Worm (Caenorhabditis elegans) whole organism, early embryonic: ENCODE measurements around the gene C37C3.2.

ENCODE experiments used
- B0310.2 ChIP-seq: sonication (generic microtip); optimal IDR thresholded peaks from 2 replicates; lab custom pipeline; 2016; ENCODE audit warnings: mild to moderate bottlenecking, missing genetic modification characterization, missing compliant biosample characterization
- F13C5.2 ChIP-seq: sonication (generic microtip); optimal IDR thresholded peaks from 2 replicates; lab custom pipeline; 2017; ENCODE audit warnings: mild to moderate bottlenecking, missing genetic modification characterization, inconsistent platforms, missing compliant biosample characterization
- aly-1 ChIP-seq: sonication (generic microtip); optimal IDR thresholded peaks from 2 replicates; lab custom pipeline; 2016; ENCODE audit warnings: missing genetic modification characterization, missing compliant biosample characterization
- ama-1 ChIP-seq: fragments of 150-350 bp; optimal IDR thresholded peaks from 2 replicates; lab custom pipeline; 2014
- ceh-13 ChIP-seq: fragments of 200-800 bp; sonication (Bioruptor generic); optimal IDR thresholded peaks from 2 replicates; lab custom pipeline; 2018; ENCODE audit warnings: mild to moderate bottlenecking, missing genetic modification characterization, missing compliant biosample characterization
- ceh-36 ChIP-seq: sonication (generic microtip); optimal IDR thresholded peaks from 2 replicates; lab custom pipeline; 2016; ENCODE audit warnings: missing genetic modification characterization, inconsistent platforms, missing compliant biosample characterization
- ets-7 ChIP-seq: sonication (generic microtip); optimal IDR thresholded peaks from 2 replicates; lab custom pipeline; 2016; ENCODE audit warnings: missing genotype, missing genetic modification characterization, missing compliant biosample characterization
- flt-1 ChIP-seq: fragments of 200-800 bp; sonication (Bioruptor generic); IDR thresholded peaks from 2 replicates; pipeline ENCODE4 v1.3.6; 2022; ENCODE audit warnings: missing genetic modification characterization, missing compliant biosample characterization
- hmbx-1 ChIP-seq: sonication (generic microtip); optimal IDR thresholded peaks from 2 replicates; lab custom pipeline; 2016; ENCODE audit warnings: mild to moderate bottlenecking, missing genetic modification characterization, missing compliant biosample characterization
- hmg-4 ChIP-seq: fragments of 200-800 bp; sonication (Bioruptor generic); optimal IDR thresholded peaks from 2 replicates; lab custom pipeline; 2018; ENCODE audit warnings: mild to moderate bottlenecking, missing genetic modification characterization, missing compliant biosample characterization
- hnd-1 ChIP-seq: sonication (generic microtip); optimal IDR thresholded peaks from 2 replicates; lab custom pipeline; 2016; ENCODE audit warnings: missing genetic modification characterization, missing compliant biosample characterization
- pes-1 ChIP-seq: fragments of 200-800 bp; sonication (Bioruptor generic); IDR thresholded peaks from 2 replicates; pipeline ENCODE4 v1.3.6; 2022; ENCODE audit warnings: missing genetic modification reagents, missing genetic modification characterization, missing compliant biosample characterization
- scrt-1 ChIP-seq: fragments of 200-800 bp; sonication (Bioruptor generic); IDR thresholded peaks from 2 replicates; pipeline ENCODE4 v1.3.6; 2022; ENCODE audit warnings: missing genetic modification characterization, missing compliant biosample characterization
- sea-1 ChIP-seq: fragments of 200-800 bp; sonication (Bioruptor generic); conservative IDR thresholded peaks from 2 replicates; pipeline ENCODE4 v1.3.6; 2022; ENCODE audit warnings: missing genetic modification characterization, missing compliant biosample characterization
- tbx-11 ChIP-seq: fragments of 200-800 bp; sonication (Bioruptor generic); IDR thresholded peaks from 2 replicates; pipeline ENCODE4 v1.3.6; 2022; ENCODE audit warnings: missing genetic modification characterization, missing compliant biosample characterization
- tbx-37 ChIP-seq: fragments of 200-800 bp; sonication (Bioruptor generic); conservative IDR thresholded peaks from 2 replicates; pipeline ENCODE4 v1.3.6; 2022; ENCODE audit warnings: missing genetic modification reagents, missing genetic modification characterization, missing compliant biosample characterization
- tra-4 ChIP-seq: sonication (generic microtip); optimal IDR thresholded peaks from 2 replicates; lab custom pipeline; 2017; ENCODE audit warnings: missing genetic modification characterization, missing compliant biosample characterization

The C37C3.2 gene

ce11 chrV:7847687-7848086 is 8.1 kb upstream of the C37C3.2 start:
- no peak for TF ChIP-seq ets-7 (tag; lab: Kevin White, UChicago)
- no peak for TF ChIP-seq B0310.2
- no peak for TF ChIP-seq tra-4 (tag; lab: Kevin White, UChicago)
- no peak for TF ChIP-seq tbx-11
- TF ChIP-seq scrt-1 (GFP tag; lab: Robert Waterston, UW) = no peak
- no peak for TF ChIP-seq F13C5.2 (tag; lab: Kevin White, UChicago)
- TF ChIP-seq ama-1 = no peak
- no peak for TF ChIP-seq sea-1 (GFP tag; lab: Robert Waterston, UW)
- TF ChIP-seq pes-1 = no peak
- TF ChIP-seq ceh-36 (tag; lab: Kevin White, UChicago) = no peak
- TF ChIP-seq tbx-37 = no peak
- no peak for TF ChIP-seq flt-1 (GFP tag; lab: Robert Waterston, UW)
- no peak for TF ChIP-seq aly-1 (tag; lab: Kevin White, UChicago)
- TF ChIP-seq hnd-1 (tag; lab: Kevin White, UChicago) = no peak
- no peak for TF ChIP-seq hmg-4 (GFP tag; lab: Kevin White, UChicago)
- no peak for TF ChIP-seq ceh-13
- TF ChIP-seq hmbx-1 (tag; lab: Kevin White, UChicago) = no peak

ce11 chrV:7848251-7848650 is 7.5 kb upstream of the C37C3.2 start:
- TF ChIP-seq scrt-1 (GFP tag; lab: Robert Waterston, UW) (0 out of 2 replicates have a peak, but pooled peaks have one; percentile 7), hmg-4 (GFP tag; lab: Kevin White, UChicago) (peak; percentile 1), tbx-11 (no peak), ama-1 (no peak), sea-1 (GFP tag; lab: Robert Waterston, UW) (0 out of 2 replicates have a peak, but pooled peaks have one; percentile 7), hnd-1 (tag; lab: Kevin White, UChicago) (no peak)

ce11 chrV:7852078-7852477 is 3.7 kb upstream of the C37C3.2 start:
- TF ChIP-seq ceh-36 (tag; lab: Kevin White, UChicago) = no peak
- TF ChIP-seq tbx-11 = no peak
- no peak for TF ChIP-seq tra-4 (tag; lab: Kevin White, UChicago)
- no peak for TF ChIP-seq hmg-4 (GFP tag; lab: Kevin White, UChicago)
- no peak for TF ChIP-seq sea-1 (GFP tag; lab: Robert Waterston, UW)
- no peak for TF ChIP-seq aly-1 (tag; lab: Kevin White, UChicago)
- no peak for TF ChIP-seq F13C5.2 (tag; lab: Kevin White, UChicago)

ce11 chrV:7853900-7854299 is 1.8 kb upstream of the C37C3.2 start:
- no peak for TF ChIP-seq ets-7 (tag; lab: Kevin White, UChicago)
- no peak for TF ChIP-seq sea-1 (GFP tag; lab: Robert Waterston, UW)
- no peak for TF ChIP-seq scrt-1 (GFP tag; lab: Robert Waterston, UW)
- no peak for TF ChIP-seq tra-4 (tag; lab: Kevin White, UChicago)
- TF ChIP-seq hmbx-1 (tag; lab: Kevin White, UChicago) = no peak
- TF ChIP-seq flt-1 (GFP tag; lab: Robert Waterston, UW) = no peak
- no peak for TF ChIP-seq B0310.2
- no peak for TF ChIP-seq tbx-11
- TF ChIP-seq aly-1 (tag; lab: Kevin White, UChicago) = no peak
- no peak for TF ChIP-seq ceh-36 (tag; lab: Kevin White, UChicago)
- TF ChIP-seq F13C5.2 (tag; lab: Kevin White, UChicago) = no peak
- no peak for TF ChIP-seq hmg-4 (GFP tag; lab: Kevin White, UChicago)
- no peak for TF ChIP-seq hnd-1 (tag; lab: Kevin White, UChicago)
- TF ChIP-seq pes-1 = no peak
- TF ChIP-seq ceh-13 = no peak
- TF ChIP-seq tbx-37 = no peak
- TF ChIP-seq ama-1 = no peak

ce11 chrV:7854603-7855002 is 1.1 kb upstream of the C37C3.2 start, which contains the start of the genes C37C3.9 and C37C3.18:
Gene C37C3.9 (minus strand): TSS chrV:7854700.
Gene C37C3.18 (plus strand): TSS chrV:7854993.
- no peak for TF ChIP-seq B0310.2
- TF ChIP-seq ceh-13 = no peak
- no peak for TF ChIP-seq sea-1 (GFP tag; lab: Robert Waterston, UW)
- TF ChIP-seq aly-1 (tag; lab: Kevin White, UChicago) = no peak
- TF ChIP-seq hmbx-1 (tag; lab: Kevin White, UChicago) = no peak
- TF ChIP-seq F13C5.2 (tag; lab: Kevin White, UChicago) = peak; percentile 75
- peak; percentile 25 for TF ChIP-seq hmg-4 (GFP tag; lab: Kevin White, UChicago)
- no peak for TF ChIP-seq pes-1
- TF ChIP-seq tbx-37 = no peak
- TF ChIP-seq ama-1 = no peak

ce11 chrV:7856641-7857040 is 897 bp downstream of the C37C3.2 start:
- TF ChIP-seq F13C5.2 (tag; lab: Kevin White, UChicago) (no peak), ceh-13 (no peak)

- TF ChIP-seq sea-1 (GFP tag; lab: Robert Waterston, UW) (no peak), pes-1 (no peak), tbx-37 (no peak), hnd-1 (tag; lab: Kevin White, UChicago) (no peak), ceh-13 (no peak), ceh-36 (tag; lab: Kevin White, UChicago) (no peak), hmg-4 (GFP tag; lab: Kevin White, UChicago) (no peak), B0310.2 (no peak), ets-7 (tag; lab: Kevin White, UChicago) (no peak), tbx-11 (no peak), tra-4 (tag; lab: Kevin White, UChicago) (no peak), F13C5.2 (tag; lab: Kevin White, UChicago) (no peak), flt-1 (GFP tag; lab: Robert Waterston, UW) (no peak), hmbx-1 (tag; lab: Kevin White, UChicago) (no peak)
These were observed 2.2 kb downstream of the C37C3.2 start, which contains the start of gene C37C3.1 for ce11 chrV:7857931-7858330. Gene C37C3.1 (plus strand): TSS chrV:7857963.

ce11 chrV:7861792-7862191 is 6.0 kb downstream of the C37C3.2 start, which contains the start of gene C37C3.17:
Gene C37C3.17 (minus strand): TSS chrV:7861892.
- no peak for TF ChIP-seq hnd-1 (tag; lab: Kevin White, UChicago)
- TF ChIP-seq ceh-36 (tag; lab: Kevin White, UChicago) = no peak
- TF ChIP-seq B0310.2 = no peak
- no peak for TF ChIP-seq ama-1
- TF ChIP-seq pes-1 = no peak
- no peak for TF ChIP-seq aly-1 (tag; lab: Kevin White, UChicago)
- TF ChIP-seq ceh-13 = no peak
- TF ChIP-seq F13C5.2 (tag; lab: Kevin White, UChicago) = no peak
- no peak for TF ChIP-seq tra-4 (tag; lab: Kevin White, UChicago)
- no peak for TF ChIP-seq ets-7 (tag; lab: Kevin White, UChicago)
